Worm (Caenorhabditis elegans) whole organism, L4 larva: Measurements from ENCODE around the gene gck-3.
"Not testable (repeated sequence)": the region's sequence is repeated elsewhere in the genome, so short reads cannot be mapped to it uniquely, and the experiment has no call there.

ENCODE experiments used
- aha-1 ChIP-seq: fragments of 150-350 bp; peaks from one replicate; lab custom pipeline; 2014; ENCODE audit warnings: missing biosample characterization, missing genetic modification characterization
- ama-1 ChIP-seq: fragments of 150-350 bp; optimal IDR thresholded peaks from 2 replicates; lab custom pipeline; 2014; ENCODE audit warnings: inconsistent platforms, mixed read lengths
- nhr-237 ChIP-seq: sonication (generic microtip); optimal IDR thresholded peaks from 2 replicates; lab custom pipeline; 2017; ENCODE audit warnings: missing biosample characterization, missing genetic modification characterization
- nhr-77 ChIP-seq: fragments of 150-350 bp; optimal IDR thresholded peaks from 2 replicates; lab custom pipeline; 2014; ENCODE audit warnings: missing biosample characterization, missing genetic modification characterization
- pha-4 ChIP-seq, 2 experiments: fragments of 150-350 bp in 1 of 2; fragments of 200-800 bp in 1 of 2; sonication (Bioruptor generic) in 1 of 2; IDR thresholded peaks in 1 of 2; optimal IDR thresholded peaks in 1 of 2; 2 replicates each; pipeline versions ENCODE4 v1.3.6 to Lab custom; 2014 to 2022; ENCODE audit warnings: missing genetic modification characterization in 2 of 2, missing genetic modification reagents in 2 of 2, missing biosample characterization in 1 of 2, missing compliant biosample characterization in 1 of 2
- sdz-12 ChIP-seq: fragments of 200-800 bp; sonication (Bioruptor generic); optimal IDR thresholded peaks from 2 replicates; lab custom pipeline; 2018; ENCODE audit warnings: mild to moderate bottlenecking, missing genetic modification characterization, missing compliant biosample characterization
- skn-1 ChIP-seq: fragments of 150-350 bp; optimal IDR thresholded peaks from 2 replicates; lab custom pipeline; 2014; ENCODE audit warnings: missing biosample characterization, missing genetic modification characterization
- zag-1 ChIP-seq: fragments of 150-350 bp; optimal IDR thresholded peaks from 2 replicates; lab custom pipeline; 2014; ENCODE audit warnings: missing biosample characterization, missing genetic modification characterization
- ztf-11 ChIP-seq: fragments of 150-350 bp; optimal IDR thresholded peaks from 2 replicates; lab custom pipeline; 2014; ENCODE audit warnings: missing biosample characterization, missing genetic modification characterization

DNA sequence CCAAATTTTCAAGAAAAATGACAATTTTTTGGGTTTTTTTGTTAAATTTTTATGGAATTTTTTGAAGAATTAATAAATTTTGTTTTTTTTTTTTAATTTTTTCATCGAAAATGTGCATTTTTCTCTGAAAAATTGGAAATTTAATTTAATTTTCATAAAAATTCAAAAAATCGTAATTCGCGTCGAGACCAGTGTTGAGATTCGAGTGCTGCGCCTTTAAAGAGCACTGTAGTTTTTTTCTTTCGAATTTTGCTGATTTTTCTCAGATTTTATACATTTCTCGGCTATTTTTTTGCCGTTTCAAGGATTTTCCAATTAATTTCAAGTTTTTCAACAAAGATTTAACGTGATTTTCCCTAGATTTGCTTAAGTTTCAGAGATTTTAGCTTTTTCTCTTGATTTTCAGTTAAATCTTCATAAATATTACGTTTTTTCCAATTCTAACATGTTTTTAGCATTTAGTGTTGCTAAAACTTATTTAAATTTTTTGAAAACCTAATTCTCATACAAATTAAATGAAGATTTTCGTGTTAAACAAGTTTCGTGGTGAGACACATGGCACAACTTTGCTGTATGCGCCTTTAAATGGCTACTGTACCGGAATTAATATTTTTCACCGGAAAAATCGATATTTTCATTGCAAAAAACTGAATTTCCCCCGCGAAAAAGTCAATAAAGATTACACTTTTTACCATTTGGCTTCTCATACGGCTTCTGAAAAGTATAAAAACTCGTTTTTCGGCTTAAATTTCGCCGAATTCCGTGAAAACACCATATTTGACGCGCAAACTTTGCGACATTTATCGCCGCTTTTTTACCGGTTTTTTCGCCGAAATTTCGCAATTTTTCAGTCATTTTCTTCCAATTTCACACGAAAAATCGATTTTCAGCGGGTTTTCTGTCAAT is 42.3 kb downstream of the gck-3 start, which contains the start of gene usp-50:
- not testable (repeated sequence) for TF ChIP-seq ztf-11 (tag; lab: Kevin White, UChicago); nhr-77 (tag; lab: Kevin White, UChicago); zag-1; ama-1 (lab: Kevin White, UChicago); pha-4 (GFP tag; IDR thresholded peaks at IDR 0.05; lab: Robert Waterston, UW); pha-4 (tag; optimal IDR thresholded peaks at IDR 0.05; lab: Kevin White, UChicago); aha-1 (tag; lab: Kevin White, UChicago); nhr-237; sdz-12 (GFP tag; lab: Kevin White, UChicago); skn-1
